Fruit fly (Drosophila melanogaster) whole organism, prepupa: ENCODE measurements around the gene Uch.

Experiments used
- Blimp-1 ChIP-seq: fragments of 200-800 bp; sonication (Bioruptor generic); optimal IDR thresholded peaks from 3 replicates; lab custom pipeline; 2017; ENCODE audit warnings: missing biosample characterization, missing genetic modification characterization, mild to moderate bottlenecking, moderate library complexity, missing genetic modification reagents
- CG10631 ChIP-seq: fragments of 200-800 bp; sonication (Bioruptor generic); optimal IDR thresholded peaks from 2 replicates; lab custom pipeline; 2016; ENCODE audit warnings: missing biosample characterization, missing genetic modification characterization
- CG15336 ChIP-seq: fragments of 200-800 bp; sonication (Bioruptor generic); IDR thresholded peaks from 2 replicates; pipeline ENCODE4 v1.3.6; 2022; ENCODE audit warnings: missing biosample characterization, missing genetic modification characterization
- CG1621 ChIP-seq: fragments of 200-800 bp; sonication (Bioruptor generic); optimal IDR thresholded peaks from 3 replicates; lab custom pipeline; 2018; ENCODE audit warnings: missing biosample characterization, mild to moderate bottlenecking, missing genetic modification characterization
- CG32006 ChIP-seq: fragments of 200-800 bp; sonication (Bioruptor generic); optimal IDR thresholded peaks from 3 replicates; lab custom pipeline; 2017; ENCODE audit warnings: missing biosample characterization, mild to moderate bottlenecking, missing genetic modification characterization
- CG3919 ChIP-seq: fragments of 200-800 bp; sonication (Bioruptor generic); optimal IDR thresholded peaks from 3 replicates; lab custom pipeline; 2016; ENCODE audit warnings: missing biosample characterization, missing genetic modification characterization
- CG4318 ChIP-seq: fragments of 200-800 bp; sonication (Bioruptor generic); optimal IDR thresholded peaks from 3 replicates; lab custom pipeline; 2017; ENCODE audit warnings: missing biosample characterization, mild to moderate bottlenecking, missing genetic modification characterization
- CG6163 ChIP-seq: fragments of 200-800 bp; sonication (Bioruptor generic); IDR thresholded peaks from 3 replicates; pipeline ENCODE4 v1.3.6; 2022; ENCODE audit warnings: missing biosample characterization, missing genetic modification characterization
- CG6276 ChIP-seq: fragments of 200-800 bp; sonication (Bioruptor generic); optimal IDR thresholded peaks from 2 replicates; lab custom pipeline; 2017; ENCODE audit warnings: missing biosample characterization, mild to moderate bottlenecking, missing genetic modification characterization
- CG6854 ChIP-seq: fragments of 200-800 bp; sonication (Bioruptor generic); optimal IDR thresholded peaks from 2 replicates; lab custom pipeline; 2017; ENCODE audit warnings: missing biosample characterization, mild to moderate bottlenecking, missing genetic modification characterization
- CG7368 ChIP-seq: fragments of 200-800 bp; sonication (Bioruptor generic); optimal IDR thresholded peaks from 3 replicates; lab custom pipeline; 2016; ENCODE audit warnings: missing biosample characterization, missing genetic modification characterization
- CG8119 ChIP-seq: fragments of 200-800 bp; sonication (Bioruptor generic); IDR thresholded peaks from 3 replicates; pipeline ENCODE4 v1.3.6; 2022; ENCODE audit warnings: missing biosample characterization, missing genetic modification characterization
- CG8319 ChIP-seq: fragments of 200-800 bp; sonication (Bioruptor generic); optimal IDR thresholded peaks from 3 replicates; lab custom pipeline; 2016; ENCODE audit warnings: missing biosample characterization, missing genetic modification characterization
- CG9139 ChIP-seq: fragments of 200-800 bp; sonication (Bioruptor generic); optimal IDR thresholded peaks from 3 replicates; lab custom pipeline; 2017; ENCODE audit warnings: missing biosample characterization, mild to moderate bottlenecking, missing genetic modification characterization
- Eip78C ChIP-seq: fragments of 200-800 bp; sonication (Bioruptor generic); peaks from one replicate; lab custom pipeline; 2016; ENCODE audit warnings: missing biosample characterization, missing genetic modification characterization
- Eip93F ChIP-seq: fragments of 200-800 bp; sonication (Bioruptor generic); optimal IDR thresholded peaks from 2 replicates; lab custom pipeline; 2016; ENCODE audit warnings: missing biosample characterization, mild to moderate bottlenecking, missing genetic modification characterization
- Ets96B ChIP-seq: fragments of 200-800 bp; optimal IDR thresholded peaks from 2 replicates; lab custom pipeline; 2019; ENCODE audit warnings: missing biosample characterization, mild to moderate bottlenecking, missing genetic modification characterization, moderate library complexity
- Gug ChIP-seq: fragments of 200-800 bp; sonication (Bioruptor generic); IDR thresholded peaks from 2 replicates; pipeline ENCODE4 v1.3.6; 2022; ENCODE audit warnings: missing biosample characterization, missing genetic modification characterization
- Hr38 ChIP-seq: sonication (Bioruptor generic); optimal IDR thresholded peaks from 2 replicates; lab custom pipeline; 2016; ENCODE audit warnings: missing biosample characterization, missing genetic modification characterization
- Hr39 ChIP-seq: fragments of 200-800 bp; sonication (Bioruptor generic); optimal IDR thresholded peaks from 2 replicates; lab custom pipeline; 2016; ENCODE audit warnings: missing biosample characterization, missing genetic modification characterization
- Hr4 ChIP-seq: fragments of 200-800 bp; sonication (Bioruptor generic); optimal IDR thresholded peaks from 3 replicates; lab custom pipeline; 2016; ENCODE audit warnings: missing biosample characterization, missing genetic modification characterization
- Lpt ChIP-seq: fragments of 200-800 bp; sonication (Bioruptor generic); optimal IDR thresholded peaks from 3 replicates; lab custom pipeline; 2016; ENCODE audit warnings: missing biosample characterization, missing genetic modification characterization
- OdsH ChIP-seq: fragments of 200-800 bp; sonication (Bioruptor generic); optimal IDR thresholded peaks from 3 replicates; lab custom pipeline; 2016; ENCODE audit warnings: missing biosample characterization, missing genetic modification characterization
- Smox ChIP-seq: fragments of 200-800 bp; sonication (Bioruptor generic); optimal IDR thresholded peaks from 3 replicates; lab custom pipeline; 2016; ENCODE audit warnings: missing biosample characterization, missing genetic modification characterization
- Sox102F ChIP-seq: fragments of 200-800 bp; sonication (Bioruptor generic); optimal IDR thresholded peaks from 2 replicates; lab custom pipeline; 2016; ENCODE audit warnings: missing biosample characterization, mild to moderate bottlenecking, missing genetic modification characterization
- Sox14 ChIP-seq: fragments of 200-800 bp; sonication (Bioruptor generic); optimal IDR thresholded peaks from 3 replicates; lab custom pipeline; 2016; ENCODE audit warnings: missing biosample characterization, missing genetic modification characterization
- achi ChIP-seq: fragments of 200-800 bp; sonication (Bioruptor generic); optimal IDR thresholded peaks from 3 replicates; lab custom pipeline; 2016; ENCODE audit warnings: missing biosample characterization, missing genetic modification characterization
- acj6 ChIP-seq: fragments of 200-800 bp; sonication (Bioruptor generic); optimal IDR thresholded peaks from 3 replicates; lab custom pipeline; 2016; ENCODE audit warnings: missing biosample characterization, missing genetic modification characterization
- dsx ChIP-seq: fragments of 200-800 bp; optimal IDR thresholded peaks from 3 replicates; lab custom pipeline; 2019; ENCODE audit warnings: missing biosample characterization, mild to moderate bottlenecking, missing genetic modification characterization, moderate library complexity; ENCODE audit not compliant: poor library complexity, severe bottlenecking
- eg ChIP-seq: fragments of 200-800 bp; sonication (Bioruptor generic); IDR thresholded peaks from 3 replicates; pipeline ENCODE4 v1.3.6; 2022; ENCODE audit warnings: missing biosample characterization, missing genetic modification characterization
- esn ChIP-seq: fragments of 200-800 bp; sonication (Bioruptor generic); optimal IDR thresholded peaks from 2 replicates; lab custom pipeline; 2016; ENCODE audit warnings: missing biosample characterization, mild to moderate bottlenecking, missing genetic modification characterization, moderate library complexity
- fd59A ChIP-seq: fragments of 200-800 bp; sonication (Bioruptor generic); optimal IDR thresholded peaks from 2 replicates; lab custom pipeline; 2017; ENCODE audit warnings: missing biosample characterization, mild to moderate bottlenecking, missing genetic modification characterization, missing genetic modification reagents
- fkh ChIP-seq: fragments of 200-800 bp; sonication (Bioruptor generic); optimal IDR thresholded peaks from 3 replicates; lab custom pipeline; 2017; ENCODE audit warnings: missing biosample characterization, mild to moderate bottlenecking, missing genetic modification characterization, moderate library complexity
- lz ChIP-seq: fragments of 200-800 bp; sonication (Bioruptor generic); optimal IDR thresholded peaks from 3 replicates; lab custom pipeline; 2016; ENCODE audit warnings: missing biosample characterization, missing genetic modification characterization
- net ChIP-seq: fragments of 200-800 bp; sonication (Bioruptor generic); optimal IDR thresholded peaks from 3 replicates; lab custom pipeline; 2016; ENCODE audit warnings: missing biosample characterization, missing genetic modification characterization
- pdm3 ChIP-seq: fragments of 200-800 bp; sonication (Bioruptor generic); optimal IDR thresholded peaks from 3 replicates; lab custom pipeline; 2016; ENCODE audit warnings: missing biosample characterization, missing genetic modification characterization
- salr ChIP-seq, 2 experiments: fragments of 200-800 bp; sonication (Bioruptor generic); optimal IDR thresholded peaks; 3 replicates each; lab custom pipeline; 2016 to 2018; ENCODE audit warnings: missing biosample characterization in 2 of 2, missing genetic modification characterization in 2 of 2, mild to moderate bottlenecking in 1 of 2
- spab ChIP-seq: fragments of 200-800 bp; sonication (Bioruptor generic); optimal IDR thresholded peaks from 2 replicates; lab custom pipeline; 2017; ENCODE audit warnings: missing biosample characterization, mild to moderate bottlenecking, missing genetic modification characterization, missing genetic modification reagents
- ss ChIP-seq, 2 experiments: fragments of 200-800 bp; sonication (Bioruptor generic); optimal IDR thresholded peaks; 2 replicates in 1 of 2; 3 replicates in 1 of 2; lab custom pipeline; 2017 to 2018; ENCODE audit warnings: mild to moderate bottlenecking in 2 of 2, missing biosample characterization in 2 of 2, missing genetic modification characterization in 2 of 2, moderate library complexity in 1 of 2
- svp ChIP-seq: fragments of 200-800 bp; sonication (Bioruptor generic); peaks from one replicate; lab custom pipeline; 2016; ENCODE audit warnings: missing biosample characterization, missing genetic modification characterization
- topi ChIP-seq: fragments of 200-800 bp; sonication (Bioruptor generic); optimal IDR thresholded peaks from 3 replicates; lab custom pipeline; 2016; ENCODE audit warnings: missing biosample characterization, missing genetic modification characterization
- vri ChIP-seq: fragments of 200-800 bp; sonication (Bioruptor generic); optimal IDR thresholded peaks from 3 replicates; lab custom pipeline; 2016; ENCODE audit warnings: missing biosample characterization, mild to moderate bottlenecking, missing genetic modification characterization

Uch gene

DNA sequence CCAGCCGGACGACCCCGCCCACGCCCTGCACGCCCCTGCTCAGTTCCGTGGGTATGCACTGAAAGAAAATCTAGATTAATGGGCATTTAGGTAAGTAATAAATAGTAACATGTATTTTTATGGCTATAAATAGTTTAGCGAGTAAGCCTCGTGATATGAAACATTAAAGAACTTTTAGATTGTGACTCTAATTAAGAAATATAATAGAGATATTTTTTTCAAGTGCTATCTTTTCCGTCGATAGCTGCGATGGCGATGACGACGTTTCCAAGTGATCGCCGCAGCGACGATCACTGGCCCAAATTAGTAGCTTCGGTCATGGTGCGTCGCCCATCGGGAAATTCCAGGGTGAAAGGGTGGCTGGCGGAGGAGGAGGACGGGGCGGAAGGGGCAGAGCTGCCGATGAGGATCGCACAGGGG, 33.9 kb downstream of the Uch start (continued):
- TF ChIP-seq CG8319 (GFP tag; lab: Kevin White, UChicago) (peak; percentile 72), lz (GFP tag; lab: Kevin White, UChicago) (peak; percentile 81), OdsH (GFP tag; lab: Kevin White, UChicago) (peak; percentile 87), CG4318 (GFP tag; lab: Kevin White, UChicago) (peak; percentile 78), CG6854 (GFP tag; lab: Kevin White, UChicago) (peak; percentile 68), fkh (GFP tag; lab: Kevin White, UChicago) (peak; percentile 16), CG6163 (GFP tag; lab: Robert Waterston, UW) (peak; percentile 94), topi (GFP tag; lab: Kevin White, UChicago) (peak; percentile 85), CG1621 (peak; percentile 84), Hr4 (GFP tag; lab: Kevin White, UChicago) (peak; percentile 82), CG7368 (peak; percentile 77), acj6 (GFP tag; lab: Kevin White, UChicago) (peak; percentile 84), Eip93F (GFP tag; lab: Kevin White, UChicago) (no peak), vri (peak; percentile 55), net (peak; percentile 83), Eip78C (GFP tag; lab: Kevin White, UChicago) (peak; percentile 96), esn (GFP tag; lab: Kevin White, UChicago) (peak; percentile 81)

DNA sequence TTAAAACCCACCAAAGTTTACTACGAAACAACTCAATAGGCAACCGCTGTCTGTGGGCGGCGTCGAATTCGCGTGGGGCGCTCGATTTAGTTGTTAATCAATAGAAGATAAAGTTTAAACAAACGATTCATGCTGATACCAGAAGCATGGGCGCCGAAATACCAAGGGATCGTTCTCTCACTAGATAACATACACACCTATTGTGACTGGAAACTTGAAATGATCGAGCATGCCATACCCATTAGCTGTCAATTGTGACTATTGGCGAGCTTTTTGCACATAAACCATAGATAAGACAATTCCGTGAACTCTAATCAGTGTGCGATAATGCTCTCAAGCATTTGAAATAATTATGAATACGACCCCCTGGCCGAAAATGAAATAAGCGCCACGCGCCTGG, 34.6 kb downstream of the Uch start:
- TF ChIP-seq OdsH (GFP tag; lab: Kevin White, UChicago) = no peak
- TF ChIP-seq fkh (GFP tag; lab: Kevin White, UChicago) = peak; percentile 34
- TF ChIP-seq vri = peak; percentile 19

DNA sequence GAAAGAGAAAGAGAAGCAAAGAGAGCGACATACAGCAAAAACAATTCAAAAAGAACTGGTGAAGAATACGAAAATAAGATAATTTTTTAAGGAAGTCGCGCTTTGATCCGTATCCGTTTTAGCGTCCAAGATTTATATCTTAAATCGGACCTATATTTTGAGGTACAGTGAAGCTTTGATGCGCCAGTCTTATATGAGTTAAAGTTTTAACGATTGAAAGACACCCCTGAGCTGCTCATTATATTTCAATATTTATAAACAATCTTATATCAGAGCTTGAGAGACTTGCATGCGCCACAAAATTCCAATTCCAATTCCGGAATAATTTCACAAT, 35.2 kb downstream of the Uch start:
- TF ChIP-seq OdsH (GFP tag; lab: Kevin White, UChicago) (peak; percentile 56), acj6 (GFP tag; lab: Kevin White, UChicago) (peak; percentile 40), svp (GFP tag; lab: Kevin White, UChicago) (peak; percentile 67), CG10631 (GFP tag; lab: Kevin White, UChicago) (peak; percentile 24), achi (peak; percentile 35), CG8119 (GFP tag; lab: Robert Waterston, UW) (peak; percentile 50), Hr39 (GFP tag; lab: Kevin White, UChicago) (peak; percentile 27), Hr4 (GFP tag; lab: Kevin White, UChicago) (peak; percentile 69), pdm3 (GFP tag; lab: Kevin White, UChicago) (peak; percentile 11), Sox14 (GFP tag; lab: Kevin White, UChicago) (peak; percentile 3), lz (GFP tag; lab: Kevin White, UChicago) (no peak), CG32006 (peak; percentile 14), Eip78C (GFP tag; lab: Kevin White, UChicago) (peak; percentile 62), spab (GFP tag; lab: Kevin White, UChicago) (no peak), CG15336 (no peak; the same call in 1 of the 2 replicates)

DNA sequence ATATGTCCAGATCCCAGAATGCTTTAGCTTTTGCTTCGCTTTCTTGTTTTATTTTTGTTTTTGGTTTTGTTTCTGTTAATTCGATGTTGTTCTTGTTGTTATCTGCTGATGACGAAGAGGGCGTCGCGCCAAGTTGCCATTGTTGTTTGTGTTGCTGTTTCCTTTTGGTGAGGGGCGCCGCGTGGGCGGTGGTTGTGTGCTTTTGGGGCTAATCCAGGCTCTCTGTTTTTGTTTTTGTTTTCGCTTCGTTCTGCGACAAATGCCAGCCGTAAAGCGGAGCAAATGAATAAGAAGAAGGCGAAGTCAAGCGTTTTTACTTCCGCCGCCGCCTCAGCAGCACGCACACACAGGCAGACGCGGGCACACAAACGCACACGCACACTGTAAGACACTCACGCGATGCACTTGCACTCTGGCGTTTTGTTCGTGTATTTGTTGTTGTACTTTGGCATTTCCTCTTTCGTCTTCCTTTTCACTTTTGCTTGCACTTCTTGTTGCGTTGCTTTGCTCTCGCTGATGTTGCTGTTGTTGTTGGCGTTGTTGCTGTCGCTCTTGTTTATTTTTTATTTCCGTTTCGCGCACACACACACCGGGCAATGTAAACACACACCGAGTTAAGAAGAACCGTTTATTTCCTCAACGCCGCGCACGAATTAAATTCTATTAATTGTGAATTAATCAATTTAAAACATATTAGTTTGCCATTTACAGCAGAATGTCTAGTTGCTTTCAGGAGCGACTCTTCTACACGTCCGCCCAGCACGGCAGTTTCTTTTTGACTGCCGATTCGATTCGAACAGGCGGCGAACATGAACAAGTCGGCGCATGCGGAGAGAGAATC, 35.8 kb downstream of the Uch start, which contains the start of gene aop:
Gene aop (minus strand): TSS at position 786 of the 841 bp plus-strand sequence.
- TF ChIP-seq Hr38 (GFP tag; lab: Kevin White, UChicago) (no peak), fd59A (no peak), ss (GFP tag; optimal IDR thresholded peaks at IDR 0.05; lab: Kevin White, UChicago) (peak; percentile 68 to 83), Lpt (GFP tag; lab: Kevin White, UChicago) (no peak), Eip93F (GFP tag; lab: Kevin White, UChicago) (peak; percentile 55), eg (GFP tag; lab: Robert Waterston, UW) (no peak; the same call in 2 of the 3 replicates), Sox102F (GFP tag; lab: Kevin White, UChicago) (peak; percentile 75), Eip78C (GFP tag; lab: Kevin White, UChicago) (peak; percentile 68), CG8119 (GFP tag; lab: Robert Waterston, UW) (no peak), fkh (GFP tag; lab: Kevin White, UChicago) (peak; percentile 70), salr (GFP tag; optimal IDR thresholded peaks at IDR 0.05; lab: Kevin White, UChicago) (no peak), Ets96B (tag; lab: Kevin White, UChicago) (peak; percentile 29), vri (peak; percentile 52), CG3919 (GFP tag; lab: Kevin White, UChicago) (peak; percentile 40), dsx (GFP tag; lab: Kevin White, UChicago) (peak; percentile 69), net (peak; percentile 58), CG8319 (GFP tag; lab: Kevin White, UChicago) (no peak), CG9139 (GFP tag; lab: Kevin White, UChicago) (peak; percentile 49), Blimp-1 (GFP tag; lab: Kevin White, UChicago) (peak; percentile 69), Hr39 (GFP tag; lab: Kevin White, UChicago) (no peak), CG4318 (GFP tag; lab: Kevin White, UChicago) (no peak), Gug (no peak), Smox (GFP tag; lab: Kevin White, UChicago) (peak; percentile 38), CG6276 (GFP tag; lab: Kevin White, UChicago) (peak; percentile 51)
